Worm (Caenorhabditis elegans): Measurements from ENCODE around the gene C42C1.3.

- TF ChIP-seq med-1 (GFP tag; optimal IDR thresholded peaks at IDR 0.05; ENCODE audit: insufficient read depth) (no peak), ztf-23 (GFP tag; IDR thresholded peaks at IDR 0.05) (no peak), cog-1 (tag; optimal IDR thresholded peaks at IDR 0.05) (no peak), T22C8.4 (GFP tag; IDR thresholded peaks at IDR 0.05) (no peak), ztf-29 (GFP tag; IDR thresholded peaks at IDR 0.05) (no peak), klf-2 (GFP tag; conservative IDR thresholded peaks at IDR 0.05) (no peak), tab-1 (GFP tag; IDR thresholded peaks at IDR 0.05) (no peak), ref-1 (GFP tag; conservative IDR thresholded peaks at IDR 0.05) (no peak)
Measured at ce11 chrIV:12307720-12308119, 37.4 kb upstream of the C42C1.3 start, which contains the start of gene oac-57.

Measured in whole organism, midembryonic.